Fruit fly (Drosophila melanogaster): ENCODE data around the gene CG33500.

Gene CG33500

dm6 chr3L:11485956-11486609 is 22.4 kb upstream of the CG33500 start (continued):
- TF ChIP-seq Mad (GFP tag; optimal IDR thresholded peaks at IDR 0.05): no peak
- TF ChIP-seq CG6689 (GFP tag; IDR thresholded peaks at IDR 0.05): peak; percentile 37; the same call in 1 of the 2 replicates
- TF ChIP-seq otp (GFP tag; IDR thresholded peaks at IDR 0.05): peak; percentile 22; the same call in 1 of the 3 replicates
- TF ChIP-seq hb (GFP tag; IDR thresholded peaks at IDR 0.05; ENCODE audit: partially characterized antibody): no peak
- no peak for TF ChIP-seq CG11696 (GFP tag; IDR thresholded peaks at IDR 0.05)

dm6 chr3L:11487327-11487973 is 21.0 kb upstream of the CG33500 start, which contains the start of gene chrb:
TSS of gene chrb (plus strand) at chr3L:11487550.
- TF ChIP-seq bab2 (GFP tag; optimal IDR thresholded peaks at IDR 0.05) (peak; percentile 17), CG4617 (GFP tag; optimal IDR thresholded peaks at IDR 0.05; ENCODE audit: borderline replicate concordance) (no peak), Atf-2 (GFP tag; optimal IDR thresholded peaks at IDR 0.05) (peak; percentile 26), pfk (GFP tag; optimal IDR thresholded peaks at IDR 0.05) (peak; percentile 72), schlank (tag; optimal IDR thresholded peaks at IDR 0.05) (no peak), gro (GFP tag; optimal IDR thresholded peaks at IDR 0.05) (peak; percentile 10), cg (GFP tag; optimal IDR thresholded peaks at IDR 0.05) (peak; percentile 81), C15 (GFP tag; IDR thresholded peaks at IDR 0.05) (no peak), her (GFP tag; optimal IDR thresholded peaks at IDR 0.05) (peak; percentile 81), Oli (tag; optimal IDR thresholded peaks at IDR 0.05) (peak; percentile 26), seq (GFP tag; IDR thresholded peaks at IDR 0.05) (peak; percentile 22; the same call in 1 of the 2 replicates), CG3726 (GFP tag; IDR thresholded peaks at IDR 0.05) (0 out of 3 replicates have a peak, but pooled peaks have one; percentile 30), eyg (GFP tag; optimal IDR thresholded peaks at IDR 0.05) (no peak), ci (GFP tag; IDR thresholded peaks at IDR 0.05) (peak; percentile 86), Ssrp (tag; optimal IDR thresholded peaks at IDR 0.05) (no peak), CG32532 (GFP tag; IDR thresholded peaks at IDR 0.05) (peak; percentile 59; the same call in 1 of the 2 replicates), ems (GFP tag; optimal IDR thresholded peaks at IDR 0.05) (peak; percentile 53), slbo (GFP tag; IDR thresholded peaks at IDR 0.05) (peak; percentile 25; the same call in 1 of the 2 replicates), CrebB (tag; optimal IDR thresholded peaks at IDR 0.05) (peak; percentile 73), nerfin-1 (tag; optimal IDR thresholded peaks at IDR 0.05) (peak; percentile 58), CG15601 (tag; optimal IDR thresholded peaks at IDR 0.05) (no peak), Camta (GFP tag; optimal IDR thresholded peaks at IDR 0.05) (peak; percentile 52), stc (GFP tag; IDR thresholded peaks at IDR 0.05) (peak; percentile 44; the same call in 1 of the 2 replicates), CG31365 (tag; optimal IDR thresholded peaks at IDR 0.05) (peak; percentile 2), nmo (GFP tag; optimal IDR thresholded peaks at IDR 0.05) (peak; percentile 28), inv (GFP tag; IDR thresholded peaks at IDR 0.05; ENCODE audit: partially characterized antibody) (peak; percentile 39; the same call in 1 of the 2 replicates), CG13287 (GFP tag; IDR thresholded peaks at IDR 0.05; ENCODE audit: partially characterized antibody) (peak; percentile 67), CG33557 (GFP tag; optimal IDR thresholded peaks at IDR 0.05) (peak; percentile 54), CG12236 (GFP tag; optimal IDR thresholded peaks at IDR 0.05) (peak; percentile 37), vfl (GFP tag; optimal IDR thresholded peaks at IDR 0.05) (peak; percentile 21), az2 (GFP tag; optimal IDR thresholded peaks at IDR 0.05) (peak; percentile 28), CG16779 (GFP tag; IDR thresholded peaks at IDR 0.05) (peak; percentile 74; the same call in 1 of the 2 replicates), run (tag; optimal IDR thresholded peaks at IDR 0.05) (peak; percentile 41), CG15696 (tag; optimal IDR thresholded peaks at IDR 0.05) (no peak), wor (GFP tag; IDR thresholded peaks at IDR 0.05) (no peak), CG1792 (GFP tag; optimal IDR thresholded peaks at IDR 0.05) (peak; percentile 16), dmrt99B (tag; optimal IDR thresholded peaks at IDR 0.05) (peak; percentile 49), h (optimal IDR thresholded peaks at IDR 0.05) (no peak), bigmax (GFP tag; optimal IDR thresholded peaks at IDR 0.05) (peak; percentile 39), CG2678 (tag; optimal IDR thresholded peaks at IDR 0.05) (peak; percentile 47), fd102C (GFP tag; optimal IDR thresholded peaks at IDR 0.05) (no peak), CG16815 (GFP tag; optimal IDR thresholded peaks at IDR 0.05) (no peak)

All from whole organism, embryonic.